Worm (Caenorhabditis elegans): ENCODE data around the gene R08C7.12.
A peak's percentile ranks its signal among the peaks of the same experiment; 100 is the strongest.

The R08C7.12 gene

ce11 chrIV:4449439-4449838 is at the start of gene R08C7.12:
R08C7.12 (plus strand) TSS chrIV:4449739.
- TF ChIP-seq fos-1 (tag; optimal IDR thresholded peaks at IDR 0.05) (no peak), ztf-11 (tag; optimal IDR thresholded peaks at IDR 0.05) (no peak), nhr-11 (tag; optimal IDR thresholded peaks at IDR 0.05) (no peak), nhr-28 (tag; optimal IDR thresholded peaks at IDR 0.05) (no peak), fkh-2 (tag; optimal IDR thresholded peaks at IDR 0.05) (no peak), R02D3.7 (tag; optimal IDR thresholded peaks at IDR 0.05) (no peak), lsy-12 (tag; optimal IDR thresholded peaks at IDR 0.05) (no peak), jun-1 (tag; optimal IDR thresholded peaks at IDR 0.05) (no peak), nfya-1 (tag; optimal IDR thresholded peaks at IDR 0.05; ENCODE audit: insufficient read depth) (no peak), ztf-4 (tag; optimal IDR thresholded peaks at IDR 0.05) (no peak), egl-5 (tag; optimal IDR thresholded peaks at IDR 0.05) (no peak)

ce11 chrIV:4400350-4401326 is 48.9 kb upstream of the R08C7.12 start, which contains the start of gene Y24D9A.6:
Y24D9A.6 (minus strand) TSS chrIV:4400400.
- TF ChIP-seq ztf-4 (tag; optimal IDR thresholded peaks at IDR 0.05): no peak
- peak; percentile 46 for TF ChIP-seq pha-4 (tag; optimal IDR thresholded peaks at IDR 0.05)
- no peak for TF ChIP-seq ama-1 (optimal IDR thresholded peaks at IDR 0.05)
- TF ChIP-seq unc-62 (GFP tag; optimal IDR thresholded peaks at IDR 0.05): peak; percentile 67
- TF ChIP-seq hmg-11 (tag; optimal IDR thresholded peaks at IDR 0.05): no peak
- TF ChIP-seq pqm-1 (tag; optimal IDR thresholded peaks at IDR 0.05): no peak
- no peak for TF ChIP-seq fkh-10 (GFP tag; optimal IDR thresholded peaks at IDR 0.05)
- TF ChIP-seq zag-1 (tag; optimal IDR thresholded peaks at IDR 0.05): no peak
- no peak for TF ChIP-seq sea-2 (GFP tag; optimal IDR thresholded peaks at IDR 0.05)
- TF ChIP-seq snpc-4 (tag; optimal IDR thresholded peaks at IDR 0.05): no peak
- no peak for TF ChIP-seq egl-5 (tag; optimal IDR thresholded peaks at IDR 0.05)
- peak; percentile 45 for TF ChIP-seq ceh-16 (tag; optimal IDR thresholded peaks at IDR 0.05)
- no peak for TF ChIP-seq tbx-2 (tag; optimal IDR thresholded peaks at IDR 0.05)
- no peak for TF ChIP-seq daf-12 (tag; optimal IDR thresholded peaks at IDR 0.05)
- TF ChIP-seq nhr-11 (tag; optimal IDR thresholded peaks at IDR 0.05): no peak
- no peak for TF ChIP-seq ceh-82 (tag; optimal IDR thresholded peaks at IDR 0.05)
- no peak for TF ChIP-seq egl-27 (tag; optimal IDR thresholded peaks at IDR 0.05)
- no peak for TF ChIP-seq nhr-12 (tag; optimal IDR thresholded peaks at IDR 0.05)
- TF ChIP-seq ZK546.5 (tag; optimal IDR thresholded peaks at IDR 0.05): no peak
- TF ChIP-seq nhr-67 (tag; optimal IDR thresholded peaks at IDR 0.05): no peak
- TF ChIP-seq elt-3 (tag; optimal IDR thresholded peaks at IDR 0.05): no peak
- no peak for TF ChIP-seq eor-1 (tag; optimal IDR thresholded peaks at IDR 0.05)
- TF ChIP-seq nhr-77 (tag; optimal IDR thresholded peaks at IDR 0.05): no peak
- peak; percentile 36 for TF ChIP-seq elt-2 (tag; optimal IDR thresholded peaks at IDR 0.05)
- TF ChIP-seq nhr-28 (tag; optimal IDR thresholded peaks at IDR 0.05): no peak
- TF ChIP-seq nhr-237 (tag; optimal IDR thresholded peaks at IDR 0.05): no peak
- no peak for TF ChIP-seq nhr-76 (tag; optimal IDR thresholded peaks at IDR 0.05)
- TF ChIP-seq mml-1 (tag; optimal IDR thresholded peaks at IDR 0.05): peak; percentile 4
- TF ChIP-seq lin-39 (tag; optimal IDR thresholded peaks at IDR 0.05): peak; percentile 7
- peak; percentile 34 for TF ChIP-seq R02D3.7 (tag; optimal IDR thresholded peaks at IDR 0.05)
- TF ChIP-seq mdl-1 (tag; optimal IDR thresholded peaks at IDR 0.05): peak; percentile 83
- TF ChIP-seq nhr-23 (tag; optimal IDR thresholded peaks at IDR 0.05): peak; percentile 98
- TF ChIP-seq aly-2 (tag; optimal IDR thresholded peaks at IDR 0.05): no peak
- TF ChIP-seq fos-1 (tag; optimal IDR thresholded peaks at IDR 0.05): no peak
- no peak for TF ChIP-seq ceh-9 (tag; optimal IDR thresholded peaks at IDR 0.05)
- TF ChIP-seq nhr-43 (tag; optimal IDR thresholded peaks at IDR 0.05; ENCODE audit: poor library complexity, severe bottlenecking): peak; percentile 80
- TF ChIP-seq ceh-28 (tag; optimal IDR thresholded peaks at IDR 0.05): peak; percentile 91
- peak; percentile 66 for TF ChIP-seq lsy-12 (tag; optimal IDR thresholded peaks at IDR 0.05)
- peak; percentile 28 for TF ChIP-seq lin-15B (tag; optimal IDR thresholded peaks at IDR 0.05)
- TF ChIP-seq nhr-25 (tag; optimal IDR thresholded peaks at IDR 0.05): peak; percentile 97
- TF ChIP-seq unc-39 (tag; optimal IDR thresholded peaks at IDR 0.05): no peak
- peak; percentile 63 for TF ChIP-seq nfya-1 (tag; optimal IDR thresholded peaks at IDR 0.05; ENCODE audit: insufficient read depth)
- no peak for TF ChIP-seq fkh-2 (tag; optimal IDR thresholded peaks at IDR 0.05)
- peak; percentile 79 for TF ChIP-seq elt-1 (tag; optimal IDR thresholded peaks at IDR 0.05)
- TF ChIP-seq skn-1 (tag; optimal IDR thresholded peaks at IDR 0.05): no peak
- TF ChIP-seq jun-1 (tag; optimal IDR thresholded peaks at IDR 0.05): peak; percentile 49
- no peak for TF ChIP-seq ztf-11 (tag; optimal IDR thresholded peaks at IDR 0.05)

All from whole organism, L3 larva.